Worm (Caenorhabditis elegans) whole organism, young adult: ENCODE measurements around the gene F15B9.6.

Source experiments
- B0019.2 ChIP-seq: fragments of 200-800 bp; sonication (Bioruptor generic); conservative IDR thresholded peaks from 2 replicates; pipeline ENCODE4 v1.3.6; 2022; ENCODE audit warnings: missing genetic modification reagents, missing genetic modification characterization, missing compliant biosample characterization
- B0035.1 ChIP-seq: sonication (generic microtip); optimal IDR thresholded peaks from 2 replicates; lab custom pipeline; 2016; ENCODE audit warnings: missing genetic modification characterization, mild to moderate bottlenecking, missing compliant biosample characterization, missing genotype, missing genetic modification reagents
- B0336.3 ChIP-seq: fragments of 200-800 bp; sonication (Bioruptor generic); IDR thresholded peaks from 2 replicates; pipeline ENCODE4 v1.3.6; 2022; ENCODE audit warnings: missing genetic modification characterization, missing compliant biosample characterization
- C06A6.2 ChIP-seq: fragments of 200-800 bp; sonication (Bioruptor generic); conservative IDR thresholded peaks from 2 replicates; pipeline ENCODE4 v1.3.6; 2022; ENCODE audit warnings: missing genetic modification characterization, missing compliant biosample characterization
- D2030.7 ChIP-seq: fragments of 200-800 bp; sonication (Bioruptor generic); IDR thresholded peaks from 2 replicates; pipeline ENCODE4 v1.3.6; 2022; ENCODE audit warnings: missing genetic modification reagents, missing genetic modification characterization, missing compliant biosample characterization
- F39B2.1 ChIP-seq: fragments of 200-800 bp; sonication (Bioruptor generic); IDR thresholded peaks from 2 replicates; pipeline ENCODE4 v1.3.6; 2022; ENCODE audit warnings: missing genetic modification reagents, missing genetic modification characterization, missing compliant biosample characterization
- F55B11.4 ChIP-seq: sonication (generic microtip); optimal IDR thresholded peaks from 2 replicates; lab custom pipeline; 2016; ENCODE audit warnings: missing compliant biosample characterization, missing genetic modification characterization, borderline replicate concordance; ENCODE audit not compliant: insufficient read depth
- T07F8.4 ChIP-seq: sonication (generic microtip); optimal IDR thresholded peaks from 2 replicates; lab custom pipeline; 2016; ENCODE audit warnings: mild to moderate bottlenecking, missing genetic modification characterization, moderate library complexity, missing compliant biosample characterization
- Y79H2A.3 ChIP-seq: fragments of 200-800 bp; sonication (Bioruptor generic); conservative IDR thresholded peaks from 2 replicates; pipeline ENCODE4 v1.3.6; 2022; ENCODE audit warnings: missing genetic modification reagents, missing genetic modification characterization, missing compliant biosample characterization
- akir-1 ChIP-seq: fragments of 200-800 bp; sonication (Bioruptor generic); optimal IDR thresholded peaks from 2 replicates; lab custom pipeline; 2018; ENCODE audit warnings: mild to moderate bottlenecking, missing genetic modification characterization, moderate library complexity, missing compliant biosample characterization
- attf-5 ChIP-seq: fragments of 200-800 bp; sonication (Bioruptor generic); optimal IDR thresholded peaks from 2 replicates; lab custom pipeline; 2018; ENCODE audit warnings: mild to moderate bottlenecking, missing genetic modification characterization, missing compliant biosample characterization
- attf-6 ChIP-seq: fragments of 200-800 bp; sonication (Bioruptor generic); IDR thresholded peaks from 2 replicates; pipeline ENCODE4 v1.3.6; 2022; ENCODE audit warnings: missing genetic modification reagents, missing genetic modification characterization, missing compliant biosample characterization
- bed-2 ChIP-seq: fragments of 200-800 bp; sonication (Bioruptor generic); IDR thresholded peaks from 2 replicates; pipeline ENCODE4 v1.3.6; 2022; ENCODE audit warnings: missing genetic modification reagents, missing genetic modification characterization, missing compliant biosample characterization
- ccch-3 ChIP-seq: fragments of 200-800 bp; sonication (Bioruptor generic); optimal IDR thresholded peaks from 2 replicates; lab custom pipeline; 2018; ENCODE audit warnings: mild to moderate bottlenecking, missing genetic modification characterization, missing compliant biosample characterization
- cebp-1 ChIP-seq, 2 experiments: fragments of 200-800 bp in 1 of 2; sonication (Bioruptor generic) in 1 of 2; sonication (generic microtip) in 1 of 2; IDR thresholded peaks in 1 of 2; optimal IDR thresholded peaks in 1 of 2; 2 replicates each; pipeline versions ENCODE4 v1.3.6 to Lab custom; 2017 to 2022; ENCODE audit warnings: missing compliant biosample characterization in 2 of 2, missing genetic modification characterization in 2 of 2, mild to moderate bottlenecking in 1 of 2, missing genetic modification reagents in 1 of 2, moderate library complexity in 1 of 2
- cebp-2 ChIP-seq: fragments of 200-800 bp; sonication (Bioruptor generic); IDR thresholded peaks from 2 replicates; pipeline ENCODE4 v1.3.6; 2022; ENCODE audit warnings: missing genetic modification characterization, missing compliant biosample characterization
- ceh-91 ChIP-seq: fragments of 200-800 bp; sonication (Bioruptor generic); IDR thresholded peaks from 2 replicates; pipeline ENCODE4 v1.3.6; 2022; ENCODE audit warnings: missing genetic modification reagents, missing genetic modification characterization, missing compliant biosample characterization
- die-1 ChIP-seq: sonication (generic microtip); optimal IDR thresholded peaks from 2 replicates; lab custom pipeline; 2016; ENCODE audit warnings: missing genotype, mild to moderate bottlenecking, missing genetic modification characterization, missing compliant biosample characterization
- dpff-1 ChIP-seq: sonication (generic microtip); optimal IDR thresholded peaks from 2 replicates; lab custom pipeline; 2017; ENCODE audit warnings: mild to moderate bottlenecking, missing genetic modification characterization, missing compliant biosample characterization
- dpl-1 ChIP-seq: fragments of 150-350 bp; optimal IDR thresholded peaks from 2 replicates; lab custom pipeline; 2014; ENCODE audit warnings: missing biosample characterization, missing genetic modification reagents, missing genetic modification characterization
- egrh-3 ChIP-seq: fragments of 200-800 bp; sonication (Bioruptor generic); IDR thresholded peaks from 2 replicates; pipeline ENCODE4 v1.3.6; 2022; ENCODE audit warnings: missing genetic modification reagents, missing genetic modification characterization, missing compliant biosample characterization
- hlh-12 ChIP-seq: sonication (generic microtip); optimal IDR thresholded peaks from 2 replicates; lab custom pipeline; 2016; ENCODE audit warnings: missing genetic modification characterization, missing compliant biosample characterization
- lin-35 ChIP-seq, 3 experiments: fragments of 150-350 bp in 2 of 3; sonication (generic microtip) in 1 of 3; optimal IDR thresholded peaks; 2 replicates each; lab custom pipeline; 2014 to 2018; ENCODE audit warnings: missing biosample characterization in 3 of 3, missing genetic modification characterization in 3 of 3, missing genetic modification reagents in 3 of 3
- lin-54 ChIP-seq: fragments of 200-800 bp; sonication (Bioruptor generic); optimal IDR thresholded peaks from 2 replicates; lab custom pipeline; 2018; ENCODE audit warnings: mild to moderate bottlenecking, missing genetic modification characterization, missing compliant biosample characterization
- lsl-1 ChIP-seq: fragments of 200-800 bp; sonication (Bioruptor generic); optimal IDR thresholded peaks from 2 replicates; lab custom pipeline; 2018; ENCODE audit warnings: mild to moderate bottlenecking, missing genetic modification characterization, moderate library complexity, missing compliant biosample characterization
- madf-3 ChIP-seq: fragments of 200-800 bp; sonication (Bioruptor generic); IDR thresholded peaks from 2 replicates; pipeline ENCODE4 v1.3.6; 2022; ENCODE audit warnings: missing genetic modification reagents, missing genetic modification characterization, missing compliant biosample characterization
- nfya-1 ChIP-seq: sonication (generic microtip); optimal IDR thresholded peaks from 2 replicates; lab custom pipeline; 2017; ENCODE audit warnings: antibody characterized with exemption, missing compliant biosample characterization, missing genetic modification characterization, borderline replicate concordance; ENCODE audit not compliant: insufficient read depth
- nhr-80 ChIP-seq: sonication (generic microtip); optimal IDR thresholded peaks from 2 replicates; lab custom pipeline; 2016; ENCODE audit warnings: missing genetic modification characterization, missing compliant biosample characterization
- nhr-90 ChIP-seq: sonication (generic microtip); optimal IDR thresholded peaks from 2 replicates; lab custom pipeline; 2016; ENCODE audit warnings: missing genotype, mild to moderate bottlenecking, missing genetic modification characterization, missing compliant biosample characterization
- pbrm-1 ChIP-seq: fragments of 200-800 bp; sonication (Bioruptor generic); IDR thresholded peaks from 2 replicates; pipeline ENCODE4 v1.3.6; 2022; ENCODE audit warnings: missing genetic modification reagents, missing genetic modification characterization, missing compliant biosample characterization
- pha-4 ChIP-seq: fragments of 150-350 bp; sonication (generic microtip); optimal IDR thresholded peaks from 2 replicates; lab custom pipeline; 2014; ENCODE audit warnings: missing biosample characterization, missing genetic modification reagents, missing genetic modification characterization
- sdz-38 ChIP-seq: sonication (generic microtip); optimal IDR thresholded peaks from 2 replicates; lab custom pipeline; 2016; ENCODE audit warnings: missing genotype, missing genetic modification characterization, missing compliant biosample characterization
- sea-2 ChIP-seq: fragments of 200-800 bp; sonication (Bioruptor generic); IDR thresholded peaks from 2 replicates; pipeline ENCODE4 v1.3.6; 2022; ENCODE audit warnings: missing genetic modification characterization, missing compliant biosample characterization
- snpc-1.1 ChIP-seq: sonication (generic microtip); optimal IDR thresholded peaks from 2 replicates; lab custom pipeline; 2017; ENCODE audit warnings: missing genetic modification characterization, mild to moderate bottlenecking, missing compliant biosample characterization, antibody characterized with exemption, moderate library complexity, missing genotype, missing genetic modification reagents; ENCODE audit not compliant: insufficient read depth
- snpc-1.3 ChIP-seq: sonication (generic microtip); optimal IDR thresholded peaks from 2 replicates; lab custom pipeline; 2017; ENCODE audit warnings: missing genetic modification characterization, mild to moderate bottlenecking, missing compliant biosample characterization, antibody characterized with exemption, moderate library complexity, missing genotype, missing genetic modification reagents; ENCODE audit not compliant: insufficient read depth
- snpc-3.4 ChIP-seq: sonication (generic microtip); optimal IDR thresholded peaks from 2 replicates; lab custom pipeline; 2017; ENCODE audit warnings: missing genetic modification characterization, mild to moderate bottlenecking, missing compliant biosample characterization, antibody characterized with exemption, moderate library complexity, missing genotype, missing genetic modification reagents
- somi-1 ChIP-seq: fragments of 200-800 bp; sonication (Bioruptor generic); optimal IDR thresholded peaks from 2 replicates; lab custom pipeline; 2018; ENCODE audit warnings: mild to moderate bottlenecking, missing genetic modification characterization, missing compliant biosample characterization
- tbp1 ChIP-seq: fragments of 200-800 bp; sonication (Bioruptor generic); optimal IDR thresholded peaks from 2 replicates; lab custom pipeline; 2018; ENCODE audit warnings: mild to moderate bottlenecking, missing genetic modification characterization, missing compliant biosample characterization
- unc-62 ChIP-seq: fragments of 150-350 bp; optimal IDR thresholded peaks from 2 replicates; lab custom pipeline; 2014; ENCODE audit warnings: missing biosample characterization, missing genetic modification reagents, missing genetic modification characterization
- xnd-1 ChIP-seq: sonication (generic microtip); optimal IDR thresholded peaks from 2 replicates; lab custom pipeline; 2016; ENCODE audit warnings: missing genotype, missing genetic modification reagents, missing genetic modification characterization, missing compliant biosample characterization
- zim-3 ChIP-seq: sonication (generic microtip); optimal IDR thresholded peaks from 2 replicates; lab custom pipeline; 2017; ENCODE audit warnings: mild to moderate bottlenecking, missing genetic modification characterization, moderate library complexity, missing compliant biosample characterization
- ztf-26 ChIP-seq: sonication (generic microtip); optimal IDR thresholded peaks from 2 replicates; lab custom pipeline; 2017; ENCODE audit warnings: missing genetic modification characterization, missing compliant biosample characterization
- ztf-6 ChIP-seq: fragments of 200-800 bp; sonication (Bioruptor generic); IDR thresholded peaks from 2 replicates; pipeline ENCODE4 v1.3.6; 2022; ENCODE audit warnings: missing genetic modification reagents, missing genetic modification characterization, missing compliant biosample characterization

Gene F15B9.6

ce11 chrV:13000068-13000467, 13.9 kb upstream of the F15B9.6 start (continued):
- TF ChIP-seq C06A6.2 (GFP tag; lab: Robert Waterston, UW), result no peak
- TF ChIP-seq somi-1 (GFP tag; lab: Kevin White, UChicago), result no peak

DNA sequence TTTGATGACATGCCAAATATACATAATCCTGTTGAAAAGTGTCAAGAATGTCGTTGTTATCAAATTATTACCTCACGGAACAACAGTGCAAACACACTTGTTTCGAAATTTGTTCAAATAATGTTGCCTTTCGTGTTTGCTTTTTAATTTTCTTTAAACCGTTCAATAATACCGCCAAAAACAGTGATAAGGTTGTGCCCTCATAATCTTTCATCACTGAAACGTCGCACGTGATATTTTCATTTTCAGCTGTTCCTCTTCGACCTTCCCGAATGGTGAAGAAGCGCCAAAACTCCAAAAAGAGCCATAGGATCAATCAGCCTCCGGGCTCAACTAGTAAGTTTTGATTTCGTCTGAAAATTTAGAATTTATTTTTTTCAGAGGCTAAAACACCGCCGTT, 11.9 kb upstream of the F15B9.6 start, which contains the start of gene inft-2:
inft-2 (plus strand) TSS at position 248 of the 400 bp plus-strand sequence.
- no peak for TF ChIP-seq lsl-1
- TF ChIP-seq snpc-1.3, result no peak
- TF ChIP-seq cebp-1 (GFP tag; IDR thresholded peaks at IDR 0.05; lab: Robert Waterston, UW), result peak; percentile 65; the same call in 1 of the 2 replicates
- TF ChIP-seq cebp-1 (tag; optimal IDR thresholded peaks at IDR 0.05; lab: Kevin White, UChicago), result no peak
- no peak for TF ChIP-seq B0019.2 (GFP tag; lab: Robert Waterston, UW)
- TF ChIP-seq pbrm-1 (GFP tag; lab: Robert Waterston, UW), result no peak
- no peak for TF ChIP-seq attf-6
- no peak for TF ChIP-seq F55B11.4 (tag; lab: Kevin White, UChicago)
- TF ChIP-seq sdz-38 (tag; lab: Kevin White, UChicago), result no peak
- peak; percentile 71 for TF ChIP-seq nhr-80 (tag; lab: Kevin White, UChicago)
- no peak for TF ChIP-seq Y79H2A.3 (GFP tag; lab: Robert Waterston, UW)
- no peak for TF ChIP-seq nhr-90 (tag; lab: Kevin White, UChicago)
- no peak for TF ChIP-seq F39B2.1 (GFP tag; lab: Robert Waterston, UW)
- TF ChIP-seq akir-1 (GFP tag; lab: Kevin White, UChicago), result no peak
- TF ChIP-seq unc-62 (GFP tag; lab: Kevin White, UChicago), result peak; percentile 40

DNA sequence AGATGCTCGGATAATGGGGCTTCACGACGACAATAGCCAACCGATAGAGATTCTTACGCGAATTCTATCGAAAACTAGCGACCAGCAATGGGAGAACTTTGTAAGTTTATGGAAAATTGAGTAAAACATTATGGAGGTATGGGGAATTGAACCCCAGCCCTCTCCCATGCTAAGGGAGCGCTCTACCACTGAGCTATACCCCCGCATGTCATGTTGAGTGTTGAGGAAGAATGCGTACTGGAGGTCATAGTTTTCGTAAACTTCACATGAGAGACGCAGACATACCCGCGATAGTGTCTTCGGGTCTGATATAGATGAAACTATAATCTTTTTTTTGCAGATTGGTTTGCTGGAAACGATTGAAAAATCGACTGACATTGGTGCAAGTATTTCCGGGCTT, 10.6 kb upstream of the F15B9.6 start:
- TF ChIP-seq die-1 (tag; lab: Kevin White, UChicago), result peak; percentile 79
- no peak for TF ChIP-seq bed-2 (GFP tag; lab: Robert Waterston, UW)
- TF ChIP-seq lin-54 (GFP tag; lab: Kevin White, UChicago), result peak; percentile 63
- no peak for TF ChIP-seq attf-6
- TF ChIP-seq ztf-26, result peak; percentile 51
- no peak for TF ChIP-seq madf-3 (GFP tag; lab: Robert Waterston, UW)
- TF ChIP-seq F55B11.4 (tag; lab: Kevin White, UChicago), result no peak
- no peak for TF ChIP-seq xnd-1 (tag; lab: Kevin White, UChicago)
- TF ChIP-seq tbp1 (GFP tag; lab: Kevin White, UChicago), result peak; percentile 90
- peak; percentile 67 for TF ChIP-seq pbrm-1 (GFP tag; lab: Robert Waterston, UW)
- TF ChIP-seq snpc-1.1 (tag; lab: Kevin White, UChicago), result no peak
- peak; percentile 83; the same call in 1 of the 2 replicates for TF ChIP-seq cebp-2 (GFP tag; lab: Robert Waterston, UW)
- no peak for TF ChIP-seq C06A6.2 (GFP tag; lab: Robert Waterston, UW)
- TF ChIP-seq sea-2 (GFP tag; lab: Robert Waterston, UW), result no peak
- no peak for TF ChIP-seq pha-4 (tag; lab: Kevin White, UChicago)
- 0 out of 2 replicates have a peak, but pooled peaks have one; percentile 28 for TF ChIP-seq ztf-6 (GFP tag; lab: Robert Waterston, UW)
- TF ChIP-seq attf-5 (GFP tag; lab: Kevin White, UChicago), result no peak
- TF ChIP-seq nfya-1, result no peak
- no peak for TF ChIP-seq ccch-3
- peak; percentile 37 for TF ChIP-seq B0336.3 (GFP tag; lab: Robert Waterston, UW)
- TF ChIP-seq zim-3, result peak; percentile 87
- TF ChIP-seq dpff-1, result no peak
- TF ChIP-seq dpl-1 (GFP tag; lab: Kevin White, UChicago), result no peak
- TF ChIP-seq T07F8.4, result peak; percentile 68
- TF ChIP-seq lin-35 (GFP tag; optimal IDR thresholded peaks at IDR 0.05; lab: Kevin White, UChicago), result peak in 1 of 3 experiments; percentile 56
- peak; percentile 92 for TF ChIP-seq snpc-3.4
- peak; percentile 43 for TF ChIP-seq nhr-80 (tag; lab: Kevin White, UChicago)
- TF ChIP-seq B0035.1 (tag; lab: Kevin White, UChicago), result peak; percentile 17
- peak; percentile 39; the same call in 1 of the 2 replicates for TF ChIP-seq D2030.7 (GFP tag; lab: Robert Waterston, UW)
- peak; percentile 85 for TF ChIP-seq snpc-1.3
- no peak for TF ChIP-seq ceh-91 (GFP tag; lab: Robert Waterston, UW)
- TF ChIP-seq hlh-12, result peak; percentile 2
- TF ChIP-seq egrh-3, result no peak
